Worm (Caenorhabditis elegans) whole organism, young adult: ENCODE results near the gene T27A8.2.

Experiments used
- B0035.1 ChIP-seq: sonication (generic microtip); optimal IDR thresholded peaks from 2 replicates; lab custom pipeline; 2016; ENCODE audit warnings: missing genetic modification characterization, mild to moderate bottlenecking, missing compliant biosample characterization, missing genotype, missing genetic modification reagents
- B0261.1 ChIP-seq: sonication (generic microtip); optimal IDR thresholded peaks from 2 replicates; lab custom pipeline; 2016; ENCODE audit warnings: mild to moderate bottlenecking, missing genetic modification characterization, moderate library complexity, missing compliant biosample characterization
- B0336.3 ChIP-seq: fragments of 200-800 bp; sonication (Bioruptor generic); IDR thresholded peaks from 2 replicates; pipeline ENCODE4 v1.3.6; 2022; ENCODE audit warnings: missing genetic modification characterization, missing compliant biosample characterization
- F23B12.7 ChIP-seq: sonication (generic microtip); optimal IDR thresholded peaks from 2 replicates; lab custom pipeline; 2017; ENCODE audit warnings: missing genetic modification characterization, mild to moderate bottlenecking, missing compliant biosample characterization, antibody characterized with exemption, moderate library complexity; ENCODE audit not compliant: insufficient read depth
- F52B5.7 ChIP-seq: sonication (generic microtip); optimal IDR thresholded peaks from 2 replicates; lab custom pipeline; 2016; ENCODE audit warnings: mild to moderate bottlenecking, missing genetic modification characterization, missing compliant biosample characterization
- F55B11.4 ChIP-seq: sonication (generic microtip); optimal IDR thresholded peaks from 2 replicates; lab custom pipeline; 2016; ENCODE audit warnings: missing compliant biosample characterization, missing genetic modification characterization, borderline replicate concordance; ENCODE audit not compliant: insufficient read depth
- K12H6.12 ChIP-seq: fragments of 200-800 bp; sonication (Bioruptor generic); optimal IDR thresholded peaks from 2 replicates; lab custom pipeline; 2018; ENCODE audit warnings: mild to moderate bottlenecking, missing genetic modification characterization, missing compliant biosample characterization
- ama-1 ChIP-seq, 3 experiments: fragments of 150-350 bp in 1 of 3; sonication (generic microtip) in 2 of 3; optimal IDR thresholded peaks; 2 replicates each; lab custom pipeline; 2014 to 2018; ENCODE audit warnings: missing biosample characterization in 2 of 3, missing genetic modification characterization in 2 of 3, missing genetic modification reagents in 2 of 3
- atf-7 ChIP-seq: sonication (generic microtip); optimal IDR thresholded peaks from 2 replicates; lab custom pipeline; 2017; ENCODE audit warnings: mild to moderate bottlenecking, missing genetic modification characterization, missing compliant biosample characterization
- attf-5 ChIP-seq: fragments of 200-800 bp; sonication (Bioruptor generic); optimal IDR thresholded peaks from 2 replicates; lab custom pipeline; 2018; ENCODE audit warnings: mild to moderate bottlenecking, missing genetic modification characterization, missing compliant biosample characterization
- bed-2 ChIP-seq: fragments of 200-800 bp; sonication (Bioruptor generic); IDR thresholded peaks from 2 replicates; pipeline ENCODE4 v1.3.6; 2022; ENCODE audit warnings: missing genetic modification reagents, missing genetic modification characterization, missing compliant biosample characterization
- cebp-1 ChIP-seq, 2 experiments: fragments of 200-800 bp in 1 of 2; sonication (Bioruptor generic) in 1 of 2; sonication (generic microtip) in 1 of 2; IDR thresholded peaks in 1 of 2; optimal IDR thresholded peaks in 1 of 2; 2 replicates each; pipeline versions ENCODE4 v1.3.6 to Lab custom; 2017 to 2022; ENCODE audit warnings: missing compliant biosample characterization in 2 of 2, missing genetic modification characterization in 2 of 2, mild to moderate bottlenecking in 1 of 2, missing genetic modification reagents in 1 of 2, moderate library complexity in 1 of 2
- ceh-27 ChIP-seq: fragments of 200-800 bp; sonication (Bioruptor generic); optimal IDR thresholded peaks from 2 replicates; lab custom pipeline; 2018; ENCODE audit warnings: mild to moderate bottlenecking, missing genetic modification characterization, moderate library complexity, missing compliant biosample characterization
- chd-7 ChIP-seq: sonication (generic microtip); optimal IDR thresholded peaks from 2 replicates; lab custom pipeline; 2016; ENCODE audit warnings: mild to moderate bottlenecking, missing genetic modification characterization, moderate library complexity, missing compliant biosample characterization
- die-1 ChIP-seq: sonication (generic microtip); optimal IDR thresholded peaks from 2 replicates; lab custom pipeline; 2016; ENCODE audit warnings: missing genotype, mild to moderate bottlenecking, missing genetic modification characterization, missing compliant biosample characterization
- dox-1 ChIP-seq: fragments of 200-800 bp; sonication (Bioruptor generic); IDR thresholded peaks from 2 replicates; pipeline ENCODE4 v1.3.6; 2022; ENCODE audit warnings: missing genetic modification reagents, missing genetic modification characterization, missing compliant biosample characterization
- efl-1 ChIP-seq: fragments of 150-350 bp; optimal IDR thresholded peaks from 2 replicates; lab custom pipeline; 2014; ENCODE audit warnings: missing biosample characterization, missing genetic modification reagents, missing genetic modification characterization
- egl-18 ChIP-seq: fragments of 200-800 bp; sonication (Bioruptor generic); IDR thresholded peaks from 2 replicates; pipeline ENCODE4 v1.3.6; 2022; ENCODE audit warnings: missing genetic modification reagents, missing genetic modification characterization, missing compliant biosample characterization
- egrh-3 ChIP-seq: fragments of 200-800 bp; sonication (Bioruptor generic); IDR thresholded peaks from 2 replicates; pipeline ENCODE4 v1.3.6; 2022; ENCODE audit warnings: missing genetic modification reagents, missing genetic modification characterization, missing compliant biosample characterization
- ekl-4 ChIP-seq: fragments of 200-800 bp; sonication (Bioruptor generic); IDR thresholded peaks from 2 replicates; pipeline ENCODE4 v1.3.6; 2022; ENCODE audit warnings: missing genetic modification reagents, missing genetic modification characterization, missing compliant biosample characterization
- hmg-1.2 ChIP-seq: fragments of 200-800 bp; sonication (Bioruptor generic); IDR thresholded peaks from 2 replicates; pipeline ENCODE4 v1.3.6; 2022; ENCODE audit warnings: missing genetic modification reagents, missing genetic modification characterization, missing compliant biosample characterization
- hmg-20 ChIP-seq: fragments of 200-800 bp; sonication (Bioruptor generic); IDR thresholded peaks from 2 replicates; pipeline ENCODE4 v1.3.6; 2022; ENCODE audit warnings: missing genetic modification reagents, missing genetic modification characterization, missing compliant biosample characterization
- hrde-1 ChIP-seq: sonication (generic microtip); optimal IDR thresholded peaks from 2 replicates; lab custom pipeline; 2016; ENCODE audit warnings: missing genetic modification characterization, mild to moderate bottlenecking, missing compliant biosample characterization, moderate library complexity, missing genotype, missing genetic modification reagents, borderline replicate concordance
- lin-26 ChIP-seq: fragments of 200-800 bp; sonication (Bioruptor generic); IDR thresholded peaks from 2 replicates; pipeline ENCODE4 v1.3.6; 2022; ENCODE audit warnings: missing genetic modification reagents, missing genetic modification characterization, missing compliant biosample characterization
- lin-35 ChIP-seq, 3 experiments: fragments of 150-350 bp in 2 of 3; sonication (generic microtip) in 1 of 3; optimal IDR thresholded peaks; 2 replicates each; lab custom pipeline; 2014 to 2018; ENCODE audit warnings: missing biosample characterization in 3 of 3, missing genetic modification characterization in 3 of 3, missing genetic modification reagents in 3 of 3
- lin-40 ChIP-seq: sonication (generic microtip); optimal IDR thresholded peaks from 2 replicates; lab custom pipeline; 2016; ENCODE audit warnings: missing genetic modification characterization, mild to moderate bottlenecking, missing compliant biosample characterization, missing genotype, missing genetic modification reagents
- lsy-27 ChIP-seq: sonication (generic microtip); optimal IDR thresholded peaks from 2 replicates; lab custom pipeline; 2017; ENCODE audit warnings: missing genetic modification characterization, mild to moderate bottlenecking, missing compliant biosample characterization, antibody characterized with exemption, missing genotype, borderline replicate concordance; ENCODE audit not compliant: insufficient read depth
- madf-10 ChIP-seq: sonication (generic microtip); optimal IDR thresholded peaks from 2 replicates; lab custom pipeline; 2016; ENCODE audit warnings: mild to moderate bottlenecking, missing genetic modification characterization, missing compliant biosample characterization
- madf-3 ChIP-seq: fragments of 200-800 bp; sonication (Bioruptor generic); IDR thresholded peaks from 2 replicates; pipeline ENCODE4 v1.3.6; 2022; ENCODE audit warnings: missing genetic modification reagents, missing genetic modification characterization, missing compliant biosample characterization
- mcd-1 ChIP-seq: fragments of 200-800 bp; sonication (Bioruptor generic); IDR thresholded peaks from 2 replicates; pipeline ENCODE4 v1.3.6; 2022; ENCODE audit warnings: missing genetic modification reagents, missing genetic modification characterization, missing compliant biosample characterization
- nhr-80 ChIP-seq: sonication (generic microtip); optimal IDR thresholded peaks from 2 replicates; lab custom pipeline; 2016; ENCODE audit warnings: missing genetic modification characterization, missing compliant biosample characterization
- pbrm-1 ChIP-seq: fragments of 200-800 bp; sonication (Bioruptor generic); IDR thresholded peaks from 2 replicates; pipeline ENCODE4 v1.3.6; 2022; ENCODE audit warnings: missing genetic modification reagents, missing genetic modification characterization, missing compliant biosample characterization
- rcor-1 ChIP-seq: fragments of 200-800 bp; sonication (Bioruptor generic); IDR thresholded peaks from 2 replicates; pipeline ENCODE4 v1.3.6; 2022; ENCODE audit warnings: missing genetic modification reagents, missing genetic modification characterization, missing compliant biosample characterization
- rec-8 ChIP-seq, 2 experiments: sonication (generic microtip); optimal IDR thresholded peaks; 2 replicates each; lab custom pipeline; 2016; ENCODE audit warnings: mild to moderate bottlenecking in 2 of 2, missing genetic modification characterization in 2 of 2, missing genetic modification reagents in 2 of 2, missing genotype in 2 of 2, missing biosample characterization in 1 of 2, missing compliant biosample characterization in 1 of 2, moderate library complexity in 1 of 2
- snpc-4 ChIP-seq, 5 experiments: fragments of 150-350 bp in 1 of 5; sonication (generic microtip) in 4 of 5; optimal IDR thresholded peaks; 2 replicates each; lab custom pipeline; 2014 to 2018; ENCODE audit warnings: missing genetic modification characterization in 5 of 5, missing biosample characterization in 3 of 5, antibody characterized with exemption in 2 of 5, mild to moderate bottlenecking in 2 of 5, missing compliant biosample characterization in 2 of 5, missing genotype in 2 of 5, moderate library complexity in 2 of 5, missing genetic modification reagents in 1 of 5
- somi-1 ChIP-seq: fragments of 200-800 bp; sonication (Bioruptor generic); optimal IDR thresholded peaks from 2 replicates; lab custom pipeline; 2018; ENCODE audit warnings: mild to moderate bottlenecking, missing genetic modification characterization, missing compliant biosample characterization
- tbp1 ChIP-seq: fragments of 200-800 bp; sonication (Bioruptor generic); optimal IDR thresholded peaks from 2 replicates; lab custom pipeline; 2018; ENCODE audit warnings: mild to moderate bottlenecking, missing genetic modification characterization, missing compliant biosample characterization
- unc-62 ChIP-seq: fragments of 150-350 bp; optimal IDR thresholded peaks from 2 replicates; lab custom pipeline; 2014; ENCODE audit warnings: missing biosample characterization, missing genetic modification reagents, missing genetic modification characterization
- zfh-2 ChIP-seq: fragments of 200-800 bp; sonication (Bioruptor generic); conservative IDR thresholded peaks from 2 replicates; pipeline ENCODE4 v1.3.6; 2022; ENCODE audit warnings: missing genetic modification reagents, missing genetic modification characterization, missing compliant biosample characterization
- ztf-26 ChIP-seq: sonication (generic microtip); optimal IDR thresholded peaks from 2 replicates; lab custom pipeline; 2017; ENCODE audit warnings: missing genetic modification characterization, missing compliant biosample characterization

Gene T27A8.2

DNA sequence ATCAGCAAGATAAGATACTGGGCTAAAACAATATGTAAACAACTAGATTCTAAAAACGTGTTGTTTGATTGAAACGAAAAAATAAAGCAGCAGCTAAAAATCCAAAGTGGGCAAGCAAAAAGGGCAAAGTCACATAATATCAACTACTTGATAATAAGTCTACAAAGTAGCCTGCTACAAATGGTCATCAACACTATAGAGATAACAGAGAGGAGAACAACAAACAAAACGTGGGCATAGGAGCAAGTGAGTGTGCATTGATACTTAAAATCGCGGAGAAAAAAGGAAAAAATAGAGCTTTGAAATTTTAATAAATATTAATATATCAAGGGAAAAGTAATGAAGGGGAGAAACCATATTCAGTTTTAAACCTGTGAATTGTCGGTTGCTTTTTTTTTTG, 16.9 kb downstream of the T27A8.2 start:
- TF ChIP-seq nhr-80 (tag; lab: Kevin White, UChicago) (peak; percentile 21), B0035.1 (no peak)

DNA sequence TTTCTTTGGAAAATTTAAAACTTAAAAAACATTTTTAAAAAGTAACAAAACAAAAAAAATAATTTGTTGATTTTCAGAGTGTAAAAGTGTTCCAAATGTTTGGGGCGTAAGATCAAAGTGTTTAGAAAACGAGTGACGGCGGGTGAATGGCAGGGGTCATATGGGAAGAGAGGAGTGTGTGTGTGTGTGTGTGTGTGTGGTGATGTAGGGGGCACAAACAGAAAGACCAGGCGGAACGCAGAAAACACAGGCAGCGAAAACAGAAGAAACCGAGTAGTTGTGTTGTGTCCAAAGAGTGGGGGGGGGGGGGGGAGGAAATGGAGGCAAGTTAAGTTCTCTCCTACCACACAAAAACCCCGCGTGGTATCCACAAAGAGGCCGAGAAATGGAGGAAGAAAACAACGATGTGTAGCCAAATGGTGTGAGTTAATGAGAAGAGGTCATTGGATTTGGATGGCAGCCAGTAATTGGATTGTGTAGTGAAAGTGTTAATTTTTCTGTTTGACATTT, 18.5 kb downstream of the T27A8.2 start, which contains the start of gene B0395.3:
B0395.3 (minus strand) TSS at position 51 of the 510 bp plus-strand sequence.
- TF ChIP-seq lin-40 (tag; lab: Kevin White, UChicago): peak; percentile 2
- TF ChIP-seq F23B12.7 (tag; lab: Kevin White, UChicago): no peak
- TF ChIP-seq lsy-27: no peak
- peak; percentile 8 for TF ChIP-seq unc-62 (GFP tag; lab: Kevin White, UChicago)
- TF ChIP-seq attf-5 (GFP tag; lab: Kevin White, UChicago): peak; percentile 51
- TF ChIP-seq F52B5.7 (tag; lab: Kevin White, UChicago): no peak
- TF ChIP-seq hmg-1.2 (GFP tag; lab: Robert Waterston, UW): peak; percentile 37; the same call in 1 of the 2 replicates
- TF ChIP-seq egrh-3 (GFP tag; lab: Robert Waterston, UW): peak; percentile 87
- 0 out of 2 replicates have a peak, but pooled peaks have one; percentile 30 for TF ChIP-seq B0336.3 (GFP tag; lab: Robert Waterston, UW)
- peak; percentile 17 for TF ChIP-seq die-1 (tag; lab: Kevin White, UChicago)
- TF ChIP-seq rcor-1 (GFP tag; lab: Robert Waterston, UW): 0 out of 2 replicates have a peak, but pooled peaks have one; percentile 21
- TF ChIP-seq rec-8 (tag; optimal IDR thresholded peaks at IDR 0.05; lab: Kevin White, UChicago): no peak
- TF ChIP-seq cebp-1 (GFP tag; IDR thresholded peaks at IDR 0.05; lab: Robert Waterston, UW): no peak
- peak; percentile 75 for TF ChIP-seq cebp-1 (tag; optimal IDR thresholded peaks at IDR 0.05; lab: Kevin White, UChicago)
- no peak for TF ChIP-seq hrde-1 (tag; lab: Kevin White, UChicago)
- TF ChIP-seq zfh-2 (GFP tag; lab: Robert Waterston, UW): peak; percentile 64
- TF ChIP-seq mcd-1: peak; percentile 49
- TF ChIP-seq K12H6.12 (tag; lab: Kevin White, UChicago): peak; percentile 73
- TF ChIP-seq somi-1 (GFP tag; lab: Kevin White, UChicago): no peak
- TF ChIP-seq ama-1 (optimal IDR thresholded peaks at IDR 0.05; lab: Kevin White, UChicago): no peak
- TF ChIP-seq ama-1 (GFP tag; optimal IDR thresholded peaks at IDR 0.05; lab: Kevin White, UChicago): no peak
- TF ChIP-seq pbrm-1 (GFP tag; lab: Robert Waterston, UW): peak; percentile 62; the same call in 1 of the 2 replicates
- TF ChIP-seq madf-10: peak; percentile 7
- TF ChIP-seq hmg-20 (GFP tag; lab: Robert Waterston, UW): no peak
- peak; percentile 6 for TF ChIP-seq atf-7 (tag; lab: Kevin White, UChicago)
- TF ChIP-seq lin-35 (GFP tag; optimal IDR thresholded peaks at IDR 0.05; lab: Kevin White, UChicago): peak in 1 of 3 experiments; percentile 10
- peak; percentile 4 for TF ChIP-seq B0261.1 (tag; lab: Kevin White, UChicago)
- peak; percentile 31 for TF ChIP-seq tbp1 (GFP tag; lab: Kevin White, UChicago)
- no peak for TF ChIP-seq bed-2
- no peak for TF ChIP-seq egl-18 (GFP tag; lab: Robert Waterston, UW)
- peak; percentile 76 for TF ChIP-seq ceh-27 (GFP tag; lab: Kevin White, UChicago)
- TF ChIP-seq chd-7: peak; percentile 5
- TF ChIP-seq ztf-26 (tag; lab: Kevin White, UChicago): peak; percentile 30
- TF ChIP-seq snpc-4 (GFP tag; optimal IDR thresholded peaks at IDR 0.05; lab: Kevin White, UChicago): no peak
- peak in 2 of 4 experiments; percentile 4 to 6 for TF ChIP-seq snpc-4 (tag; optimal IDR thresholded peaks at IDR 0.05; lab: Kevin White, UChicago)
- peak; percentile 14; the same call in 1 of the 2 replicates for TF ChIP-seq ekl-4 (GFP tag; lab: Robert Waterston, UW)
- no peak for TF ChIP-seq madf-3 (GFP tag; lab: Robert Waterston, UW)
- no peak for TF ChIP-seq F55B11.4
- peak; percentile 60 for TF ChIP-seq lin-26 (GFP tag; lab: Robert Waterston, UW)
- TF ChIP-seq dox-1 (GFP tag; lab: Robert Waterston, UW): peak; percentile 62
- TF ChIP-seq nhr-80 (tag; lab: Kevin White, UChicago): peak; percentile 66
- TF ChIP-seq efl-1: no peak
